In genomic region chrII:13790701-13791100, ce11 we compare ENCODE assay signal across 5 worm cellular contexts.
TF ChIP-seq lines count a peak whose summit lies in the region.
"Not testable (repeated sequence)": the region's sequence is repeated elsewhere in the genome, so short reads cannot be mapped to it uniquely, and the experiment has no call there.

No protein-coding gene starts in this region.

TF ChIP-seq in whole organism, L1 larva, 84 proteins besides CTCF, POLR2A, EP300 and RAD21:
- peak; percentile 11 for TF ChIP-seq ceh-8 (GFP tag; optimal IDR thresholded peaks at IDR 0.05; lab: Kevin White, UChicago)

TF ChIP-seq in whole organism, L4 larva, 104 proteins besides CTCF, POLR2A, EP300 and RAD21:
- peak; percentile 90 for TF ChIP-seq set-16 (GFP tag; IDR thresholded peaks at IDR 0.05; lab: Robert Waterston, UW)
- peak; percentile 32; the same call in 1 of the 2 replicates for TF ChIP-seq pha-4 (GFP tag; IDR thresholded peaks at IDR 0.05; lab: Robert Waterston, UW)
- TF ChIP-seq pha-4 (tag; optimal IDR thresholded peaks at IDR 0.05; lab: Kevin White, UChicago) = not testable (repeated sequence)
- TF ChIP-seq egl-43 (GFP tag; IDR thresholded peaks at IDR 0.05; lab: Robert Waterston, UW) = 0 out of 2 replicates have a peak, but pooled peaks have one; percentile 15
TF ChIP-seq in whole organism, L4 larva: peak in this region for 3; not testable (repeated sequence) for 101.

TF ChIP-seq in whole organism, late embryonic, 69 proteins besides CTCF, POLR2A, EP300 and RAD21:
- peak; percentile 9 for TF ChIP-seq ceh-6 (GFP tag; optimal IDR thresholded peaks at IDR 0.05; lab: Kevin White, UChicago)

TF ChIP-seq in whole organism, mixed stage, embryonic, 35 proteins besides CTCF, POLR2A, EP300 and RAD21:
- TF ChIP-seq sptf-1 (tag; optimal IDR thresholded peaks at IDR 0.05; lab: Kevin White, UChicago) = peak; percentile 25
- TF ChIP-seq mls-2 (tag; optimal IDR thresholded peaks at IDR 0.05; lab: Kevin White, UChicago) = peak; percentile 31

TF ChIP-seq in whole organism, young adult, 124 proteins besides CTCF, POLR2A, EP300 and RAD21:
- TF ChIP-seq zfh-2 (GFP tag; conservative IDR thresholded peaks at IDR 0.05; lab: Robert Waterston, UW) = peak; percentile 92
- TF ChIP-seq egrh-3 (GFP tag; IDR thresholded peaks at IDR 0.05; lab: Robert Waterston, UW) = peak; percentile 96
